Worm (Caenorhabditis elegans) whole organism, midembryonic: ENCODE measurements around the gene acp-2.

Source experiments
- cog-1 ChIP-seq: sonication (generic microtip); optimal IDR thresholded peaks from 2 replicates; lab custom pipeline; 2016; ENCODE audit warnings: missing genetic modification characterization, missing compliant biosample characterization
- flt-1 ChIP-seq: fragments of 200-800 bp; sonication (Bioruptor generic); IDR thresholded peaks from 2 replicates; pipeline ENCODE4 v1.3.6; 2022; ENCODE audit warnings: missing genetic modification characterization, missing compliant biosample characterization
- ref-1 ChIP-seq: fragments of 200-800 bp; sonication (Bioruptor generic); conservative IDR thresholded peaks from 2 replicates; pipeline ENCODE4 v1.3.6; 2022; ENCODE audit warnings: missing genetic modification reagents, missing genetic modification characterization, missing compliant biosample characterization
- ztf-23 ChIP-seq: fragments of 200-800 bp; sonication (Bioruptor generic); IDR thresholded peaks from 2 replicates; pipeline ENCODE4 v1.3.6; 2022; ENCODE audit warnings: missing genetic modification reagents, missing genetic modification characterization, missing compliant biosample characterization

DNA sequence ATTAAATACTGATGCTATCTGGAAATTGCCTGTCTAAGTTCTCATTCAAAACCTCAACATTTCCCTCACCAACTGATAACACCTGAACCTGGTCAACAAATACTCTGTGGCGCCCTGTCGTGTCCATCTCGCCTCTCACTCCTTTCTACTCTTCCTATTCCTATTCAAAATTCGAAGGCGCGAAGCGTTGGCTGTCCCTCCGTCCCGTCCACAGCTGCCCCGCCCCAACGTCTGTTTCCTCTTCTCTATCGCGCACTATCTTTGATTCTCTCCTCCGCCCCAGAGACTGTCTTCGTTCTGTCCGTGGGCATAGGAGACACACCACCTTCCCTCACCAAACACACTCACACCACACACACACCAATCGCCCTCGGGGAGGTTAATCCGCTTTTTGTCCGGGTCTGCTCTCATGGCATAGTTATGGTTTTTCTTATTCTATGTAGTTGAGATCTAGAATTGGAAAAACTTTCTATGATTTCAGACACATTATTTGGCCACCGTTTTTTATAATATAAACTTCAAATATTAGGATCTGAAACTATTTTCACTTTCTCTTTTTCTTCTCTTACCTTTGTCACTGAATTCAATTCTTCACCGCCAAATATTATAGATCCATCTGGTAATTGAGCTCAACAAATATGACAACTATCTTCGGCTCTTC is 19.7 kb downstream of the acp-2 start, which contains the start of gene efl-3:
- TF ChIP-seq flt-1 (GFP tag; lab: Robert Waterston, UW) (no peak), ztf-23 (no peak), ref-1 (GFP tag; lab: Robert Waterston, UW) (no peak), cog-1 (tag; lab: Kevin White, UChicago) (no peak)
